Worm (Caenorhabditis elegans): ENCODE data around the gene ergo-1.

ergo-1 gene

ce11 chrV:976498-977063 is 32.0 kb upstream of the ergo-1 start:
- TF ChIP-seq tbx-8 (GFP tag; optimal IDR thresholded peaks at IDR 0.05) (no peak), flh-1 (GFP tag; optimal IDR thresholded peaks at IDR 0.05) (no peak), ceh-83 (GFP tag; optimal IDR thresholded peaks at IDR 0.05) (no peak), nhr-28 (tag; optimal IDR thresholded peaks at IDR 0.05) (no peak), ham-2 (GFP tag; optimal IDR thresholded peaks at IDR 0.05) (no peak), M03D4.4 (tag; optimal IDR thresholded peaks at IDR 0.05) (no peak), unc-39 (tag; optimal IDR thresholded peaks at IDR 0.05) (no peak), ces-1 (GFP tag; optimal IDR thresholded peaks at IDR 0.05) (no peak), zip-8 (tag; optimal IDR thresholded peaks at IDR 0.05) (no peak), snpc-4 (tag; optimal IDR thresholded peaks at IDR 0.05) (no peak), ceh-39 (tag; optimal IDR thresholded peaks at IDR 0.05) (no peak), unc-120 (tag; optimal IDR thresholded peaks at IDR 0.05; ENCODE audit: poor library complexity, severe bottlenecking) (no peak)

ce11 chrV:977853-978252 is 30.8 kb upstream of the ergo-1 start:
- no peak for TF ChIP-seq lin-13 (tag; optimal IDR thresholded peaks at IDR 0.05)
- no peak for TF ChIP-seq elt-3 (tag; optimal IDR thresholded peaks at IDR 0.05)
- TF ChIP-seq nhr-28 (tag; optimal IDR thresholded peaks at IDR 0.05), result no peak

- TF ChIP-seq lin-13 (tag; optimal IDR thresholded peaks at IDR 0.05) (no peak), mls-2 (tag; optimal IDR thresholded peaks at IDR 0.05) (peak; percentile 25), ceh-83 (GFP tag; optimal IDR thresholded peaks at IDR 0.05) (no peak), nhr-76 (tag; optimal IDR thresholded peaks at IDR 0.05) (no peak), ceh-43 (GFP tag; optimal IDR thresholded peaks at IDR 0.05) (peak; percentile 54), unc-62 (GFP tag; optimal IDR thresholded peaks at IDR 0.05) (peak; percentile 68), unc-39 (tag; optimal IDR thresholded peaks at IDR 0.05) (peak; percentile 67), elt-3 (tag; optimal IDR thresholded peaks at IDR 0.05) (no peak)
Measured at ce11 chrV:978617-979016, 30.0 kb upstream of the ergo-1 start.

- TF ChIP-seq ham-2 (GFP tag; optimal IDR thresholded peaks at IDR 0.05) (no peak), tbx-8 (GFP tag; optimal IDR thresholded peaks at IDR 0.05) (no peak), M03D4.4 (tag; optimal IDR thresholded peaks at IDR 0.05) (peak; percentile 16), unc-62 (GFP tag; optimal IDR thresholded peaks at IDR 0.05) (peak; percentile 15), hlh-1 (tag; optimal IDR thresholded peaks at IDR 0.05) (no peak), mls-2 (tag; optimal IDR thresholded peaks at IDR 0.05) (peak; percentile 15), ceh-39 (tag; optimal IDR thresholded peaks at IDR 0.05) (no peak), ces-1 (GFP tag; optimal IDR thresholded peaks at IDR 0.05) (peak; percentile 21)
Measured at ce11 chrV:979698-980097, 28.9 kb upstream of the ergo-1 start.

- TF ChIP-seq hlh-1 (tag; optimal IDR thresholded peaks at IDR 0.05), result no peak
- no peak for TF ChIP-seq unc-39 (tag; optimal IDR thresholded peaks at IDR 0.05)
- no peak for TF ChIP-seq cnd-1 (tag; optimal IDR thresholded peaks at IDR 0.05)
- no peak for TF ChIP-seq sptf-1 (tag; optimal IDR thresholded peaks at IDR 0.05)
- no peak for TF ChIP-seq drap-1 (GFP tag; optimal IDR thresholded peaks at IDR 0.05)
- no peak for TF ChIP-seq lin-13 (tag; optimal IDR thresholded peaks at IDR 0.05)
- no peak for TF ChIP-seq tbx-8 (GFP tag; optimal IDR thresholded peaks at IDR 0.05)
- TF ChIP-seq pha-4 (tag; optimal IDR thresholded peaks at IDR 0.05), result no peak
- no peak for TF ChIP-seq ceh-39 (tag; optimal IDR thresholded peaks at IDR 0.05)
- no peak for TF ChIP-seq ceh-43 (GFP tag; optimal IDR thresholded peaks at IDR 0.05)
- TF ChIP-seq unc-120 (tag; optimal IDR thresholded peaks at IDR 0.05; ENCODE audit: poor library complexity, severe bottlenecking), result no peak
- no peak for TF ChIP-seq sem-2 (GFP tag; optimal IDR thresholded peaks at IDR 0.05)
Measured at ce11 chrV:982281-982756, 26.3 kb upstream of the ergo-1 start, which contains the start of the genes Y50D4C.12 and unc-34. TSS of gene Y50D4C.12 (plus strand) at chrV:982581. TSS of gene unc-34 (plus strand) at chrV:982706.

- no peak for TF ChIP-seq mep-1 (tag; optimal IDR thresholded peaks at IDR 0.05)
- TF ChIP-seq mls-2 (tag; optimal IDR thresholded peaks at IDR 0.05), result no peak
- TF ChIP-seq hlh-1 (tag; optimal IDR thresholded peaks at IDR 0.05), result no peak
- TF ChIP-seq nhr-12 (tag; optimal IDR thresholded peaks at IDR 0.05), result no peak
- no peak for TF ChIP-seq ham-2 (GFP tag; optimal IDR thresholded peaks at IDR 0.05)
- no peak for TF ChIP-seq ceh-43 (GFP tag; optimal IDR thresholded peaks at IDR 0.05)
- no peak for TF ChIP-seq nhr-28 (tag; optimal IDR thresholded peaks at IDR 0.05)
- TF ChIP-seq sptf-1 (tag; optimal IDR thresholded peaks at IDR 0.05), result no peak
- TF ChIP-seq flh-1 (GFP tag; optimal IDR thresholded peaks at IDR 0.05), result no peak
- no peak for TF ChIP-seq cnd-1 (tag; optimal IDR thresholded peaks at IDR 0.05)
- no peak for TF ChIP-seq nhr-2 (tag; optimal IDR thresholded peaks at IDR 0.05)
- TF ChIP-seq nhr-237 (tag; optimal IDR thresholded peaks at IDR 0.05), result no peak
- no peak for TF ChIP-seq ztf-11 (tag; optimal IDR thresholded peaks at IDR 0.05)
Measured at ce11 chrV:983120-983519, 25.5 kb upstream of the ergo-1 start.

Measured in whole organism, mixed stage, embryonic.